Fruit fly (Drosophila melanogaster) whole organism, prepupa: Measurements from ENCODE around the gene CG10041.

ENCODE experiments used
- Blimp-1 ChIP-seq: fragments of 200-800 bp; sonication (Bioruptor generic); optimal IDR thresholded peaks from 3 replicates; lab custom pipeline; 2017; ENCODE audit warnings: missing biosample characterization, missing genetic modification characterization, mild to moderate bottlenecking, moderate library complexity, missing genetic modification reagents
- CG11294 ChIP-seq: fragments of 200-800 bp; sonication (Bioruptor generic); IDR thresholded peaks from 2 replicates; pipeline ENCODE4 v1.3.6; 2022; ENCODE audit warnings: missing biosample characterization, missing genetic modification characterization
- CG11762 ChIP-seq: fragments of 200-800 bp; sonication (Bioruptor generic); optimal IDR thresholded peaks from 3 replicates; lab custom pipeline; 2016; ENCODE audit warnings: missing biosample characterization, missing genetic modification characterization; ENCODE audit not compliant: insufficient read depth
- CG1621 ChIP-seq: fragments of 200-800 bp; sonication (Bioruptor generic); optimal IDR thresholded peaks from 3 replicates; lab custom pipeline; 2018; ENCODE audit warnings: missing biosample characterization, mild to moderate bottlenecking, missing genetic modification characterization
- CG16779 ChIP-seq: fragments of 200-800 bp; sonication (Bioruptor generic); optimal IDR thresholded peaks from 3 replicates; lab custom pipeline; 2017; ENCODE audit warnings: missing biosample characterization, mild to moderate bottlenecking, missing genetic modification characterization
- CG31627 ChIP-seq: fragments of 200-800 bp; sonication (Bioruptor generic); optimal IDR thresholded peaks from 3 replicates; lab custom pipeline; 2016; ENCODE audit warnings: missing biosample characterization, missing genetic modification characterization
- CG34406 ChIP-seq: fragments of 200-800 bp; sonication (Bioruptor generic); optimal IDR thresholded peaks from 3 replicates; lab custom pipeline; 2016; ENCODE audit warnings: missing biosample characterization, missing genetic modification characterization
- CG3919 ChIP-seq: fragments of 200-800 bp; sonication (Bioruptor generic); optimal IDR thresholded peaks from 3 replicates; lab custom pipeline; 2016; ENCODE audit warnings: missing biosample characterization, missing genetic modification characterization
- CG6163 ChIP-seq: fragments of 200-800 bp; sonication (Bioruptor generic); IDR thresholded peaks from 3 replicates; pipeline ENCODE4 v1.3.6; 2022; ENCODE audit warnings: missing biosample characterization, missing genetic modification characterization
- CG6792 ChIP-seq: fragments of 200-800 bp; sonication (Bioruptor generic); optimal IDR thresholded peaks from 3 replicates; lab custom pipeline; 2016; ENCODE audit warnings: missing biosample characterization, missing genetic modification characterization
- CG6808 ChIP-seq: fragments of 200-800 bp; sonication (Bioruptor generic); optimal IDR thresholded peaks from 3 replicates; lab custom pipeline; 2017; ENCODE audit warnings: missing biosample characterization, missing genetic modification characterization, mild to moderate bottlenecking, moderate library complexity, missing genetic modification reagents
- CG6854 ChIP-seq: fragments of 200-800 bp; sonication (Bioruptor generic); optimal IDR thresholded peaks from 2 replicates; lab custom pipeline; 2017; ENCODE audit warnings: missing biosample characterization, mild to moderate bottlenecking, missing genetic modification characterization
- CG7368 ChIP-seq: fragments of 200-800 bp; sonication (Bioruptor generic); optimal IDR thresholded peaks from 3 replicates; lab custom pipeline; 2016; ENCODE audit warnings: missing biosample characterization, missing genetic modification characterization
- CG8319 ChIP-seq: fragments of 200-800 bp; sonication (Bioruptor generic); optimal IDR thresholded peaks from 3 replicates; lab custom pipeline; 2016; ENCODE audit warnings: missing biosample characterization, missing genetic modification characterization
- CG9139 ChIP-seq: fragments of 200-800 bp; sonication (Bioruptor generic); optimal IDR thresholded peaks from 3 replicates; lab custom pipeline; 2017; ENCODE audit warnings: missing biosample characterization, mild to moderate bottlenecking, missing genetic modification characterization
- Eip75B ChIP-seq: fragments of 200-800 bp; sonication (Bioruptor generic); optimal IDR thresholded peaks from 3 replicates; lab custom pipeline; 2016; ENCODE audit warnings: missing biosample characterization, missing genetic modification characterization
- Eip93F ChIP-seq: fragments of 200-800 bp; sonication (Bioruptor generic); optimal IDR thresholded peaks from 2 replicates; lab custom pipeline; 2016; ENCODE audit warnings: missing biosample characterization, mild to moderate bottlenecking, missing genetic modification characterization
- Ets21C ChIP-seq: fragments of 200-800 bp; sonication (Bioruptor generic); optimal IDR thresholded peaks from 3 replicates; lab custom pipeline; 2016; ENCODE audit warnings: missing biosample characterization, missing genetic modification characterization
- Ets96B ChIP-seq: fragments of 200-800 bp; optimal IDR thresholded peaks from 2 replicates; lab custom pipeline; 2019; ENCODE audit warnings: missing biosample characterization, mild to moderate bottlenecking, missing genetic modification characterization, moderate library complexity
- Hr38 ChIP-seq: sonication (Bioruptor generic); optimal IDR thresholded peaks from 2 replicates; lab custom pipeline; 2016; ENCODE audit warnings: missing biosample characterization, missing genetic modification characterization
- Hr4 ChIP-seq: fragments of 200-800 bp; sonication (Bioruptor generic); optimal IDR thresholded peaks from 3 replicates; lab custom pipeline; 2016; ENCODE audit warnings: missing biosample characterization, missing genetic modification characterization
- Lpt ChIP-seq: fragments of 200-800 bp; sonication (Bioruptor generic); optimal IDR thresholded peaks from 3 replicates; lab custom pipeline; 2016; ENCODE audit warnings: missing biosample characterization, missing genetic modification characterization
- Met ChIP-seq: fragments of 200-800 bp; sonication (Bioruptor generic); optimal IDR thresholded peaks from 3 replicates; lab custom pipeline; 2016; ENCODE audit warnings: missing biosample characterization, missing genetic modification characterization
- OdsH ChIP-seq: fragments of 200-800 bp; sonication (Bioruptor generic); optimal IDR thresholded peaks from 3 replicates; lab custom pipeline; 2016; ENCODE audit warnings: missing biosample characterization, missing genetic modification characterization
- Sox102F ChIP-seq: fragments of 200-800 bp; sonication (Bioruptor generic); optimal IDR thresholded peaks from 2 replicates; lab custom pipeline; 2016; ENCODE audit warnings: missing biosample characterization, mild to moderate bottlenecking, missing genetic modification characterization
- Sox14 ChIP-seq: fragments of 200-800 bp; sonication (Bioruptor generic); optimal IDR thresholded peaks from 3 replicates; lab custom pipeline; 2016; ENCODE audit warnings: missing biosample characterization, missing genetic modification characterization
- Sox15 ChIP-seq: fragments of 200-800 bp; sonication (Bioruptor generic); optimal IDR thresholded peaks from 3 replicates; lab custom pipeline; 2016; ENCODE audit warnings: missing biosample characterization, missing genetic modification characterization
- achi ChIP-seq: fragments of 200-800 bp; sonication (Bioruptor generic); optimal IDR thresholded peaks from 3 replicates; lab custom pipeline; 2016; ENCODE audit warnings: missing biosample characterization, missing genetic modification characterization
- acj6 ChIP-seq: fragments of 200-800 bp; sonication (Bioruptor generic); optimal IDR thresholded peaks from 3 replicates; lab custom pipeline; 2016; ENCODE audit warnings: missing biosample characterization, missing genetic modification characterization
- cyc ChIP-seq: fragments of 200-800 bp; sonication (Bioruptor generic); optimal IDR thresholded peaks from 3 replicates; lab custom pipeline; 2016; ENCODE audit warnings: missing biosample characterization, missing genetic modification characterization
- dsx ChIP-seq: fragments of 200-800 bp; optimal IDR thresholded peaks from 3 replicates; lab custom pipeline; 2019; ENCODE audit warnings: missing biosample characterization, mild to moderate bottlenecking, missing genetic modification characterization, moderate library complexity; ENCODE audit not compliant: poor library complexity, severe bottlenecking
- eg ChIP-seq: fragments of 200-800 bp; sonication (Bioruptor generic); IDR thresholded peaks from 3 replicates; pipeline ENCODE4 v1.3.6; 2022; ENCODE audit warnings: missing biosample characterization, missing genetic modification characterization
- esn ChIP-seq: fragments of 200-800 bp; sonication (Bioruptor generic); optimal IDR thresholded peaks from 2 replicates; lab custom pipeline; 2016; ENCODE audit warnings: missing biosample characterization, mild to moderate bottlenecking, missing genetic modification characterization, moderate library complexity
- fd85E ChIP-seq: fragments of 200-800 bp; sonication (Bioruptor generic); optimal IDR thresholded peaks from 3 replicates; lab custom pipeline; 2016; ENCODE audit warnings: missing biosample characterization, missing genetic modification characterization
- lz ChIP-seq: fragments of 200-800 bp; sonication (Bioruptor generic); optimal IDR thresholded peaks from 3 replicates; lab custom pipeline; 2016; ENCODE audit warnings: missing biosample characterization, missing genetic modification characterization
- net ChIP-seq: fragments of 200-800 bp; sonication (Bioruptor generic); optimal IDR thresholded peaks from 3 replicates; lab custom pipeline; 2016; ENCODE audit warnings: missing biosample characterization, missing genetic modification characterization
- svp ChIP-seq: fragments of 200-800 bp; sonication (Bioruptor generic); peaks from one replicate; lab custom pipeline; 2016; ENCODE audit warnings: missing biosample characterization, missing genetic modification characterization
- topi ChIP-seq: fragments of 200-800 bp; sonication (Bioruptor generic); optimal IDR thresholded peaks from 3 replicates; lab custom pipeline; 2016; ENCODE audit warnings: missing biosample characterization, missing genetic modification characterization
- vri ChIP-seq: fragments of 200-800 bp; sonication (Bioruptor generic); optimal IDR thresholded peaks from 3 replicates; lab custom pipeline; 2016; ENCODE audit warnings: missing biosample characterization, mild to moderate bottlenecking, missing genetic modification characterization

CG10041 gene

dm6 chr3R:12344914-12345549, 6.9 kb downstream of the CG10041 start (continued):
- TF ChIP-seq Eip75B (no peak), Met (peak; percentile 50), eg (GFP tag; lab: Robert Waterston, UW) (no peak), CG31627 (GFP tag; lab: Kevin White, UChicago) (peak; percentile 49), CG3919 (GFP tag; lab: Kevin White, UChicago) (no peak), net (GFP tag; lab: Kevin White, UChicago) (no peak), achi (no peak), CG6792 (GFP tag; lab: Kevin White, UChicago) (no peak), Sox14 (GFP tag; lab: Kevin White, UChicago) (no peak), CG8319 (GFP tag; lab: Kevin White, UChicago) (no peak), CG6808 (no peak), CG11762 (no peak), CG9139 (GFP tag; lab: Kevin White, UChicago) (no peak), topi (peak; percentile 45), esn (peak; percentile 51), CG6854 (GFP tag; lab: Kevin White, UChicago) (no peak), Eip93F (no peak), acj6 (GFP tag; lab: Kevin White, UChicago) (no peak), cyc (GFP tag; lab: Kevin White, UChicago) (peak; percentile 30), OdsH (no peak)

- TF ChIP-seq Sox15 (no peak), CG11294 (GFP tag; lab: Robert Waterston, UW) (no peak), fd85E (GFP tag; lab: Kevin White, UChicago) (no peak), vri (peak; percentile 30), cyc (GFP tag; lab: Kevin White, UChicago) (no peak)
These were observed 10.5 kb downstream of the CG10041 start, which contains the start of gene Sgsf for dm6 chr3R:12341374-12341773. Gene Sgsf, plus strand, starts transcription at chr3R:12341674.

- TF ChIP-seq dsx (GFP tag; lab: Kevin White, UChicago) (no peak), CG6808 (no peak), OdsH (no peak), CG1621 (no peak), CG6792 (GFP tag; lab: Kevin White, UChicago) (no peak), CG31627 (GFP tag; lab: Kevin White, UChicago) (no peak), Blimp-1 (GFP tag; lab: Kevin White, UChicago) (no peak), Ets96B (tag; lab: Kevin White, UChicago) (no peak), CG34406 (GFP tag; lab: Kevin White, UChicago) (no peak), CG7368 (no peak), net (GFP tag; lab: Kevin White, UChicago) (no peak), Hr4 (no peak), topi (no peak), lz (GFP tag; lab: Kevin White, UChicago) (no peak), Met (no peak)
These were observed 22.1 kb downstream of the CG10041 start for dm6 chr3R:12329827-12330226.

- TF ChIP-seq CG31627 (GFP tag; lab: Kevin White, UChicago) (no peak), svp (GFP tag; lab: Kevin White, UChicago) (peak; percentile 82)
- TF ChIP-seq, all 60 proteins: peak for 1
These were observed 25.0 kb downstream of the CG10041 start for dm6 chr3R:12326855-12327254.

dm6 chr3R:12323221-12323620, 28.7 kb downstream of the CG10041 start, which contains the start of gene CG10013:
Gene CG10013, plus strand, starts transcription at chr3R:12323521.
- TF ChIP-seq svp (GFP tag; lab: Kevin White, UChicago) (no peak), lz (GFP tag; lab: Kevin White, UChicago) (no peak), Sox102F (no peak), CG8319 (GFP tag; lab: Kevin White, UChicago) (no peak), CG7368 (no peak), Ets21C (no peak), CG16779 (tag; lab: Kevin White, UChicago) (no peak), Lpt (GFP tag; lab: Kevin White, UChicago) (no peak), CG6808 (no peak), CG11294 (GFP tag; lab: Robert Waterston, UW) (no peak), CG6163 (GFP tag; lab: Robert Waterston, UW) (no peak), CG9139 (GFP tag; lab: Kevin White, UChicago) (no peak), OdsH (no peak), Hr38 (no peak), Blimp-1 (GFP tag; lab: Kevin White, UChicago) (no peak)
